Fruit fly (Drosophila melanogaster) whole organism: Measurements from ENCODE around the gene CG3630.

Experiments
- CG8478 ChIP-seq: fragments of >200 bp; optimal IDR thresholded peaks from 2 replicates; lab custom pipeline; 2018; ENCODE audit warnings: inconsistent platforms
- Dll ChIP-seq: fragments of >200 bp; optimal IDR thresholded peaks from 2 replicates; lab custom pipeline; 2017
- EcR ChIP-seq, 2 experiments: fragments of >200 bp; optimal IDR thresholded peaks; 2 replicates each; lab custom pipeline; 2017; ENCODE audit warnings: missing biosample characterization in 2 of 2, missing genetic modification characterization in 2 of 2, missing genetic modification reagents in 2 of 2
- pan ChIP-seq: fragments of >200 bp; optimal IDR thresholded peaks from 2 replicates; lab custom pipeline; 2017
- psq ChIP-seq: fragments of >200 bp; optimal IDR thresholded peaks from 2 replicates; lab custom pipeline; 2017
- usp ChIP-seq: fragments of >200 bp; optimal IDR thresholded peaks from 2 replicates; lab custom pipeline; 2017; ENCODE audit warnings: missing biosample characterization, missing genetic modification characterization, mixed read lengths

CG3630 gene

dm6 chrX:2166129-2166528, 4.1 kb downstream of the CG3630 start:
- TF ChIP-seq EcR (GFP tag; optimal IDR thresholded peaks at IDR 0.05; lab: Kevin White, UChicago) = no peak
- TF ChIP-seq Dll = no peak

- no peak for TF ChIP-seq Dll
- TF ChIP-seq pan (lab: Kevin White, UChicago) = no peak
- TF ChIP-seq CG8478 (lab: Kevin White, UChicago) = no peak
- no peak for TF ChIP-seq psq (lab: Kevin White, UChicago)
- no peak for TF ChIP-seq EcR (GFP tag; optimal IDR thresholded peaks at IDR 0.05; lab: Kevin White, UChicago)
- TF ChIP-seq usp = no peak
Observed at dm6 chrX:2168485-2169199, 6.6 kb downstream of the CG3630 start.

- TF ChIP-seq psq (lab: Kevin White, UChicago) (no peak), EcR (GFP tag; optimal IDR thresholded peaks at IDR 0.05; lab: Kevin White, UChicago) (no peak), usp (no peak)
Observed at dm6 chrX:2170424-2170823, 8.4 kb downstream of the CG3630 start.

dm6 chrX:2172420-2172827, 10.4 kb downstream of the CG3630 start, which contains the start of gene ND-B14.5A:
ND-B14.5A (plus strand) TSS chrX:2172526.
- TF ChIP-seq pan (lab: Kevin White, UChicago) = no peak

dm6 chrX:2175265-2175795, 13.3 kb downstream of the CG3630 start, which contains the start of gene Cyp4d14:
Cyp4d14 (minus strand) TSS chrX:2175315.
- TF ChIP-seq psq (lab: Kevin White, UChicago) = no peak
- TF ChIP-seq pan (lab: Kevin White, UChicago) = no peak
- TF ChIP-seq EcR (GFP tag; optimal IDR thresholded peaks at IDR 0.05; lab: Kevin White, UChicago) = no peak
- TF ChIP-seq Dll = no peak
- TF ChIP-seq CG8478 (lab: Kevin White, UChicago) = no peak
- no peak for TF ChIP-seq usp

dm6 chrX:2175956-2176469, 14.0 kb downstream of the CG3630 start, which contains the start of gene Cyp4d2:
Cyp4d2 (plus strand) TSS chrX:2176006.
- no peak for TF ChIP-seq pan (lab: Kevin White, UChicago)
- no peak for TF ChIP-seq usp
- no peak for TF ChIP-seq CG8478 (lab: Kevin White, UChicago)
- TF ChIP-seq Dll = no peak
- TF ChIP-seq psq (lab: Kevin White, UChicago) = no peak
- TF ChIP-seq EcR (GFP tag; optimal IDR thresholded peaks at IDR 0.05; lab: Kevin White, UChicago) = no peak

- TF ChIP-seq EcR (GFP tag; optimal IDR thresholded peaks at IDR 0.05; lab: Kevin White, UChicago) (no peak), psq (lab: Kevin White, UChicago) (no peak), pan (lab: Kevin White, UChicago) (no peak), usp (no peak), Dll (no peak), CG8478 (lab: Kevin White, UChicago) (no peak)
Observed at dm6 chrX:2178802-2179201, 16.8 kb downstream of the CG3630 start, which contains the start of gene Cyp4ae1. Cyp4ae1 (plus strand) TSS chrX:2179007.

- TF ChIP-seq pan (lab: Kevin White, UChicago) = no peak
- TF ChIP-seq psq (lab: Kevin White, UChicago) = no peak
- no peak for TF ChIP-seq Dll
- no peak for TF ChIP-seq CG8478 (lab: Kevin White, UChicago)
- TF ChIP-seq usp = no peak
- no peak for TF ChIP-seq EcR (GFP tag; optimal IDR thresholded peaks at IDR 0.05; lab: Kevin White, UChicago)
Observed at dm6 chrX:2180750-2181261, 18.8 kb downstream of the CG3630 start, which contains the start of gene pn. pn (plus strand) TSS chrX:2181211.

dm6 chrX:2184563-2184962, 22.6 kb downstream of the CG3630 start, which contains the start of the genes Nmd3 and CG17776:
Nmd3 (minus strand) TSS chrX:2184668.
CG17776 (plus strand) TSS chrX:2184725.
- TF ChIP-seq EcR (GFP tag; optimal IDR thresholded peaks at IDR 0.05; lab: Kevin White, UChicago) (no peak), CG8478 (lab: Kevin White, UChicago) (no peak), pan (lab: Kevin White, UChicago) (no peak), usp (no peak), psq (lab: Kevin White, UChicago) (no peak), Dll (no peak)

- TF ChIP-seq Dll (no peak), psq (lab: Kevin White, UChicago) (no peak), EcR (GFP tag; optimal IDR thresholded peaks at IDR 0.05; lab: Kevin White, UChicago) (no peak), usp (no peak), CG8478 (lab: Kevin White, UChicago) (no peak), pan (lab: Kevin White, UChicago) (no peak)
Observed at dm6 chrX:2186555-2186954, 24.6 kb downstream of the CG3630 start, which contains the start of gene CG17777. CG17777 (plus strand) TSS chrX:2186855.

- TF ChIP-seq pan (lab: Kevin White, UChicago) (no peak), psq (lab: Kevin White, UChicago) (no peak), EcR (GFP tag; optimal IDR thresholded peaks at IDR 0.05; lab: Kevin White, UChicago) (no peak), CG8478 (lab: Kevin White, UChicago) (no peak), Dll (no peak), usp (no peak)
Observed at dm6 chrX:2187520-2187919, 25.5 kb downstream of the CG3630 start, which contains the start of gene CG3457. CG3457 (plus strand) TSS chrX:2187820.

- TF ChIP-seq EcR (GFP tag; optimal IDR thresholded peaks at IDR 0.05; lab: Kevin White, UChicago) (no peak), Dll (no peak), CG8478 (lab: Kevin White, UChicago) (no peak), pan (lab: Kevin White, UChicago) (no peak), usp (no peak), psq (lab: Kevin White, UChicago) (no peak)
Observed at dm6 chrX:2188888-2189287, 26.9 kb downstream of the CG3630 start, which contains the start of gene Mct1. Mct1 (plus strand) TSS chrX:2189188.
